Worm (Caenorhabditis elegans) whole organism, L2 larva: ENCODE results near the gene C01G10.1.
"Not testable (repeated sequence)": the region's sequence is repeated elsewhere in the genome, so short reads cannot be mapped to it uniquely, and the experiment has no call there.

Experiments
- F13H6.1 ChIP-seq: sonication (generic microtip); optimal IDR thresholded peaks from 2 replicates; lab custom pipeline; 2016; ENCODE audit warnings: missing genetic modification characterization, missing compliant biosample characterization
- R02D3.7 ChIP-seq: fragments of 150-350 bp; optimal IDR thresholded peaks from 2 replicates; lab custom pipeline; 2014; ENCODE audit warnings: missing biosample characterization, missing genetic modification characterization
- Y55F3AM.14 ChIP-seq: fragments of 200-800 bp; sonication (Bioruptor generic); optimal IDR thresholded peaks from 2 replicates; lab custom pipeline; 2018; ENCODE audit warnings: mild to moderate bottlenecking, missing genetic modification characterization, missing compliant biosample characterization
- ZK546.5 ChIP-seq: sonication (generic microtip); optimal IDR thresholded peaks from 2 replicates; lab custom pipeline; 2017; ENCODE audit warnings: missing biosample characterization, missing genetic modification characterization
- alr-1 ChIP-seq: fragments of 150-350 bp; optimal IDR thresholded peaks from 2 replicates; lab custom pipeline; 2014; ENCODE audit warnings: missing biosample characterization, missing genetic modification characterization
- aly-2 ChIP-seq: fragments of 150-350 bp; optimal IDR thresholded peaks from 2 replicates; lab custom pipeline; 2014; ENCODE audit warnings: missing biosample characterization, missing genetic modification characterization
- ama-1 ChIP-seq: fragments of 150-350 bp; optimal IDR thresholded peaks from 2 replicates; lab custom pipeline; 2018; ENCODE audit warnings: inconsistent platforms
- blmp-1 ChIP-seq: sonication (generic microtip); optimal IDR thresholded peaks from 2 replicates; lab custom pipeline; 2017; ENCODE audit warnings: missing genetic modification characterization, mild to moderate bottlenecking, missing compliant biosample characterization, antibody characterized with exemption, moderate library complexity; ENCODE audit not compliant: insufficient read depth
- ceh-16 ChIP-seq: fragments of 150-350 bp; optimal IDR thresholded peaks from 2 replicates; lab custom pipeline; 2014; ENCODE audit warnings: missing biosample characterization, missing genetic modification characterization
- ceh-82 ChIP-seq: fragments of 150-350 bp; optimal IDR thresholded peaks from 2 replicates; lab custom pipeline; 2014; ENCODE audit warnings: missing biosample characterization, missing genetic modification characterization
- dmd-4 ChIP-seq: sonication (generic microtip); optimal IDR thresholded peaks from 2 replicates; lab custom pipeline; 2017; ENCODE audit warnings: missing biosample characterization, missing genetic modification characterization
- egl-27 ChIP-seq: sonication (generic microtip); optimal IDR thresholded peaks from 3 replicates; lab custom pipeline; 2017; ENCODE audit warnings: missing biosample characterization, missing genetic modification reagents, missing genetic modification characterization
- fos-1 ChIP-seq: fragments of 150-350 bp; optimal IDR thresholded peaks from 2 replicates; lab custom pipeline; 2014; ENCODE audit warnings: missing biosample characterization, missing genetic modification characterization
- lin-11 ChIP-seq: fragments of 150-350 bp; sonication (generic microtip); optimal IDR thresholded peaks from 2 replicates; lab custom pipeline; 2014; ENCODE audit warnings: missing biosample characterization, missing genetic modification characterization, inconsistent platforms, mixed read lengths
- lin-13 ChIP-seq: fragments of 150-350 bp; optimal IDR thresholded peaks from 2 replicates; lab custom pipeline; 2014; ENCODE audit warnings: missing biosample characterization, missing genetic modification reagents, missing genetic modification characterization
- mbf-1 ChIP-seq: sonication (generic microtip); optimal IDR thresholded peaks from 2 replicates; lab custom pipeline; 2017; ENCODE audit warnings: missing biosample characterization, missing genetic modification characterization
- mdl-1 ChIP-seq, 2 experiments: fragments of 150-350 bp in 1 of 2; sonication (generic microtip) in 1 of 2; optimal IDR thresholded peaks; 2 replicates each; lab custom pipeline; 2017; ENCODE audit warnings: missing biosample characterization in 2 of 2, missing genetic modification characterization in 2 of 2
- nhr-11 ChIP-seq: fragments of 150-350 bp; optimal IDR thresholded peaks from 2 replicates; lab custom pipeline; 2014; ENCODE audit warnings: missing biosample characterization, missing genetic modification characterization
- nhr-129 ChIP-seq: fragments of 150-350 bp; optimal IDR thresholded peaks from 2 replicates; lab custom pipeline; 2014; ENCODE audit warnings: missing biosample characterization, missing genetic modification characterization
- nhr-21 ChIP-seq: fragments of 150-350 bp; optimal IDR thresholded peaks from 2 replicates; lab custom pipeline; 2014; ENCODE audit warnings: missing biosample characterization, missing genetic modification characterization
- nhr-23 ChIP-seq: fragments of 150-350 bp; optimal IDR thresholded peaks from 2 replicates; lab custom pipeline; 2014; ENCODE audit warnings: missing biosample characterization, missing genetic modification reagents, missing genetic modification characterization
- nhr-6 ChIP-seq: fragments of 150-350 bp; optimal IDR thresholded peaks from 2 replicates; lab custom pipeline; 2014; ENCODE audit warnings: missing biosample characterization, missing genetic modification characterization
- sem-4 ChIP-seq: fragments of 150-350 bp; optimal IDR thresholded peaks from 2 replicates; lab custom pipeline; 2014; ENCODE audit warnings: missing biosample characterization, missing genetic modification reagents, missing genetic modification characterization
- skn-1 ChIP-seq: sonication (generic microtip); optimal IDR thresholded peaks from 2 replicates; lab custom pipeline; 2017; ENCODE audit warnings: missing biosample characterization, missing genetic modification characterization
- sma-3 ChIP-seq: sonication (generic microtip); optimal IDR thresholded peaks from 2 replicates; lab custom pipeline; 2016; ENCODE audit warnings: missing genetic modification reagents, missing genetic modification characterization, missing compliant biosample characterization
- sma-9 ChIP-seq, 2 experiments: fragments of 150-350 bp in 1 of 2; sonication (generic microtip) in 1 of 2; optimal IDR thresholded peaks; 2 replicates each; lab custom pipeline; 2014 to 2016; ENCODE audit warnings: missing genetic modification characterization in 2 of 2, mild to moderate bottlenecking in 1 of 2, missing biosample characterization in 1 of 2, missing compliant biosample characterization in 1 of 2, missing genetic modification reagents in 1 of 2, moderate library complexity in 1 of 2
- snpc-4 ChIP-seq: fragments of 150-350 bp; optimal IDR thresholded peaks from 2 replicates; lab custom pipeline; 2014; ENCODE audit warnings: missing biosample characterization, missing genetic modification characterization
- unc-39 ChIP-seq: fragments of 150-350 bp; optimal IDR thresholded peaks from 2 replicates; lab custom pipeline; 2014; ENCODE audit warnings: missing biosample characterization, missing genetic modification characterization
- unc-62 ChIP-seq: fragments of 150-350 bp; optimal IDR thresholded peaks from 2 replicates; lab custom pipeline; 2014; ENCODE audit warnings: missing biosample characterization, missing genetic modification reagents, missing genetic modification characterization
- zag-1 ChIP-seq: fragments of 150-350 bp; optimal IDR thresholded peaks from 2 replicates; lab custom pipeline; 2014; ENCODE audit warnings: missing biosample characterization, missing genetic modification characterization
- ztf-1 ChIP-seq: fragments of 200-800 bp; sonication (Bioruptor generic); conservative IDR thresholded peaks from 2 replicates; pipeline ENCODE4 v1.3.6; 2022; ENCODE audit warnings: missing genetic modification characterization, missing compliant biosample characterization
- ztf-11 ChIP-seq: sonication (generic microtip); optimal IDR thresholded peaks from 2 replicates; lab custom pipeline; 2017; ENCODE audit warnings: missing biosample characterization, missing genetic modification characterization
- ztf-4 ChIP-seq: fragments of 150-350 bp; optimal IDR thresholded peaks from 2 replicates; lab custom pipeline; 2014; ENCODE audit warnings: missing biosample characterization, missing genetic modification characterization

C01G10.1 gene

DNA sequence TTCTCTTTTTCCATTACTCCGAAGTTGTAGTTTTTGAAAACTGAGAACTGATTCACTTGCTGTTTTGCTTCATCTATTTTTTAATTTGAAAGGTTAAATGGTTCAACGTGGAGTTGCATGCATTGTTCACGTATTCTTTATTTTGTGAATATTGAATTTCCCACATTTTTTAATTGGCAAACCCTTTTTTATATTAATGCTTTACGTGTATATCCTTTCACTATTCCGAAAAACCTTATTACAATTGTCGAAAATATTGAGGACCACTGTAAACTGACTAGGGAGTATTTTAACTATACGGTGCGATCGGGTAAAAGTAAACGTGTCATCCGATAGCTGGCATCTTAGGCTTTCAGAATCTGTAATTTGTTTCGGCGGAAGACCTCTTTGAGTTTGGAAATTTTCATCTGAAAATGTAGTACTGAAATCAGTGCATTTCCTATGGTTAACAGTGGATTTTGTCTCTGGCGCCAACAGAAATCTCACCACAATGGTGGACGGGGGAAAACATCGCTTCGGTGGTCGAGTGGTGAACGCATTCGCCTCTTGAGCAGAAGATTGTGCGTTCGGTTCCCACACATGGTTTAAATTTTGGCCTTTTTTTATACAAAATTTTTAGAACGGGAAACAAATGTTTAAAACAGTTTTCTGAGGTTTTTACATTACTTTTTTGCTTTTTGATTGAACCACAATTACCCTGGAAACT lies 6.5 kb downstream of the C01G10.1 start, which contains the start of gene C01G10.14:
Gene C01G10.14 (minus strand): TSS at position 51 of the 706 bp plus-strand sequence.
- not testable (repeated sequence) for TF ChIP-seq nhr-129 (tag; lab: Kevin White, UChicago); nhr-23 (tag; lab: Kevin White, UChicago); snpc-4

DNA sequence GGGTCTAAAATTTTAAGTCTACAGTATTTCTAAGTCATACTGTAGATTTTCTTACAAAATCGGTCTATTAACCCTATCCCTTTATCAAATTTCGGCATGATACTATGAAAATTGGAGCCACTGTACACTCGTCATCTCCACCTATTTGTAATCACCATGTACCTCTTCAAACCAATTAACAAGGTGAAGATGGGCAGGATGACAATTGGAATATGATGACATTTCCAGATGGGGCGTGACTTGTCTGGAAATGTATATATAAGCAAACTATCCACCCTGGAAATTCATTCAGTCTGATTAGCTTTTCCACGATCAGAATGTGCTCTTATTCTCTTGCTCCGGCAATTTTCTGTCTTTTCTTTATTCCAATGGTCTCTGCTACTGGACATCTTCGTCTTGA lies 9.7 kb downstream of the C01G10.1 start, which contains the start of gene Y75B12A.2:
Gene Y75B12A.2 (plus strand): TSS at position 301 of the 400 bp plus-strand sequence.
- TF ChIP-seq nhr-21 (tag; lab: Kevin White, UChicago) (no peak), sem-4 (tag; lab: Kevin White, UChicago) (no peak), sma-3 (GFP tag; lab: Kevin White, UChicago) (no peak), nhr-23 (tag; lab: Kevin White, UChicago) (no peak), sma-9 (GFP tag; optimal IDR thresholded peaks at IDR 0.05; lab: Kevin White, UChicago) (no peak), sma-9 (tag; optimal IDR thresholded peaks at IDR 0.05; lab: Kevin White, UChicago) (no peak), alr-1 (tag; lab: Kevin White, UChicago) (no peak), blmp-1 (tag; lab: Kevin White, UChicago) (no peak), Y55F3AM.14 (GFP tag; lab: Kevin White, UChicago) (no peak), ceh-16 (tag; lab: Kevin White, UChicago) (no peak), nhr-129 (tag; lab: Kevin White, UChicago) (no peak), ama-1 (lab: Kevin White, UChicago) (no peak), egl-27 (no peak), mbf-1 (tag; lab: Kevin White, UChicago) (no peak), R02D3.7 (tag; lab: Kevin White, UChicago) (no peak), nhr-6 (tag; lab: Kevin White, UChicago) (no peak)

DNA sequence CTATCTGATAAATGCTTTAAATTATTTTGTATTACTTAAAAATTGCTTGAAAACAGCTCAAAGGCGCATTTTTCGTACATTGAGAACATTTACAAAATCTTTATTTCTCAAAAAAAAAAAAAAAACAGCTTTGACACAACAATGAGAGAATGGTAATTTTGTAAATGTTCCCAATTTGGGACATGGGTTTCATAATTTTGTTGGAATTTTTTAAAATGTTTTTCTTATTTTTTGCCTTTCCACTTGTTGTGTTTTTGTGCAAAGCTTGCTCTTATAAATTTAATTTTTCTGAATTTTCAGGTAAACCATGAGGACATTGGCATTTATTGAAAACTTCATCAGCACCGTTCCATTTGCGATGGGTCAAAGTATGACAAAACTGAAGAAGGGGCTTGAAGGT lies 12.1 kb downstream of the C01G10.1 start, which contains the start of gene T01G5.7:
Gene T01G5.7 (plus strand): TSS at position 301 of the 400 bp plus-strand sequence.
- TF ChIP-seq ztf-1 (GFP tag; lab: Robert Waterston, UW), result no peak
- no peak for TF ChIP-seq aly-2
- TF ChIP-seq blmp-1 (tag; lab: Kevin White, UChicago), result no peak
- no peak for TF ChIP-seq dmd-4 (tag; lab: Kevin White, UChicago)
- no peak for TF ChIP-seq fos-1 (tag; lab: Kevin White, UChicago)
- no peak for TF ChIP-seq nhr-6 (tag; lab: Kevin White, UChicago)
- TF ChIP-seq nhr-129 (tag; lab: Kevin White, UChicago), result no peak
- no peak for TF ChIP-seq Y55F3AM.14 (GFP tag; lab: Kevin White, UChicago)
- TF ChIP-seq lin-13 (GFP tag; lab: Kevin White, UChicago), result no peak
- TF ChIP-seq mdl-1 (tag; optimal IDR thresholded peaks at IDR 0.05; lab: Kevin White, UChicago), result no peak
- no peak for TF ChIP-seq unc-39 (tag; lab: Kevin White, UChicago)
- TF ChIP-seq sem-4 (tag; lab: Kevin White, UChicago), result no peak
- TF ChIP-seq ama-1 (lab: Kevin White, UChicago), result no peak

DNA sequence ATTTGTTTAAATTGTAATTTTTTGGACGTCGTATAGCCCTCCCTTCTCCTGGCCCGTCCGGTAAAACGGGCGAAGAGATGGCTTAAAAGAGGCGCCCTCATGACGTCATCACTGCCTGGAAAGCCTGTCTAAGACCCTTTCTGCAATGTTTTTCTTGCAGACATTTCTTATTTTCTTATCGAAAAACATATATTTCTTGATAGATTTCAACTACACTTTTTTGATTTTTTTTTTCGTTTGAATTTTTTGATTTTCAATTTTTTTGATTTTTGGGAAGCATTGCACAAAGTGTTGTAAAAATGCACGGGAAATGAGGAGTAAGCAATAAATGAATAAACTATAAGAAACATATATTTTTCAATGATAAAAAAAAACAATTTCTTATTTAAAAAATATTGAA lies 14.4 kb downstream of the C01G10.1 start, which contains the start of gene T01G5.6:
Gene T01G5.6 (minus strand): TSS at position 101 of the 400 bp plus-strand sequence.
- no peak for TF ChIP-seq skn-1
- TF ChIP-seq nhr-21 (tag; lab: Kevin White, UChicago), result no peak

DNA sequence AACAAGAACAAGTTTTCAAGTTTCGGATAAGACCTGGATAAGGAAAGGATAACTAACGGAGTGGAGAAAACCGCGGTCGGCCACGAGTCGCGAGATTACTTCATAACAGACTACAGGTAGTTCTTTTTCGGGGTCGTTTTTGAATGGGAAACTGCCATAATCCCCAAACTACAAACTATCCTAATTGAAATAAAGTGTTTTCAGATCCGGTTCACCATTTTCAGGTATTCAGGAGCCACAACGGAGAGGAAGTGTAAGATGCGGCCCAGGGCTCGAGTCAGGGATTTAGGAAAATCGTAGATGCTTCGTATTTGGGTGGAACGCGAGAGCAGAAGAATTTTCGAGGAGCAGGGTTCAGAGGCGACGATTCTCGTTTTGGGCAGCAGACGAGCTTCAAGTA lies 16.4 kb downstream of the C01G10.1 start, which contains the start of gene T01G5.8:
Gene T01G5.8 (plus strand): TSS at position 301 of the 400 bp plus-strand sequence.
- not testable (repeated sequence) for TF ChIP-seq Y55F3AM.14 (GFP tag; lab: Kevin White, UChicago); ceh-82 (tag; lab: Kevin White, UChicago); R02D3.7 (tag; lab: Kevin White, UChicago)
- TF ChIP-seq, all 48 proteins: peak for 0; not testable (repeated sequence) for 48

DNA sequence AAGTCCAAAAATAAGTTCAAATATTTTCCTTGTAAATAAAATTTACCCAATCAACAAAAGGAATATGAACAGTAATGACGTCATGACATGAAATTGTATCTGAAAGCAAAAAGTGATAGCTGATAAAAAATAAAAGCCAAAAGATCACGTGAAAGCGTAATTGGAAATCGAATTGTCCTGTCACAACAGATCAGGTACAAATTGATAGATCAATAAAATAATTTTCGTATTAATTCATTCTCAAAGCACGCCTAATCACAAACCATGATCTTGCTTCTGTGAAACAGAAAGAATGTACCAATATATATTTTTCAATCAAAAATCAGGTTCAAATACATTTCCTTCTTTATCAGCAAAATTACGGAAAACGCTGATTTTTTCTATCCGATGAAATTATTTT lies 20.0 kb downstream of the C01G10.1 start, which contains the start of gene flor-1:
Gene flor-1 (minus strand): TSS at position 101 of the 400 bp plus-strand sequence.
- TF ChIP-seq ceh-16 (tag; lab: Kevin White, UChicago) (no peak), ztf-11 (tag; lab: Kevin White, UChicago) (no peak), lin-11 (tag; lab: Kevin White, UChicago) (no peak), zag-1 (tag; lab: Kevin White, UChicago) (no peak), ztf-4 (tag; lab: Kevin White, UChicago) (no peak), ceh-82 (tag; lab: Kevin White, UChicago) (no peak), ZK546.5 (tag; lab: Kevin White, UChicago) (no peak), fos-1 (tag; lab: Kevin White, UChicago) (no peak), egl-27 (no peak), nhr-11 (tag; lab: Kevin White, UChicago) (no peak), nhr-21 (tag; lab: Kevin White, UChicago) (no peak), Y55F3AM.14 (GFP tag; lab: Kevin White, UChicago) (no peak), ama-1 (lab: Kevin White, UChicago) (no peak), ztf-1 (GFP tag; lab: Robert Waterston, UW) (no peak), nhr-23 (tag; lab: Kevin White, UChicago) (no peak), unc-39 (tag; lab: Kevin White, UChicago) (no peak), F13H6.1 (tag; lab: Kevin White, UChicago) (no peak), unc-62 (GFP tag; lab: Kevin White, UChicago) (no peak)
